Worm (Caenorhabditis elegans): ENCODE measurements around the gene hlb-1.

DNA sequence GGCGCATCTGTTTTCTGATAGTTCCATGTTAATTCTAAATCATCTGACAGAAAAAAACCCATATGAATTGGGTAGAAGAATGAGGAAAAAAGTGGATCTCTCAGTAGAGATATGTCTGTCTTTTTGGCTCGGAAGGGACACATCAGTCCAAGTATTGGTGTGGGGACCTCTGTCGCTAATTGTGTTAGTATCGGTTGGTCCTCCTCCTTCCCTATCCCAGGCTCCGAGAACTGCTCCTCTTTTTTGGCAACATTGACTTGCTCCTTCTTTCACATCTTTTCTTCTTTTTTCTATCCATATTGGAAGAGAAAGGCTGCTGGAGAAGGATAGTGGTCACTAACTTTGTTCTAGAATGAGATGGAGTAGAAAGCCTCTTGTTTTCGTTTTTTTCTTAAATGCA lies 6.6 kb downstream of the hlb-1 start:
- TF ChIP-seq dao-5 (tag; optimal IDR thresholded peaks at IDR 0.05) (no peak), him-1 (tag; optimal IDR thresholded peaks at IDR 0.05) (no peak)
